Worm (Caenorhabditis elegans): ENCODE data around the gene T19H12.6.
A peak's percentile ranks its signal among the peaks of the same experiment; 100 is the strongest.

T19H12.6 gene

DNA sequence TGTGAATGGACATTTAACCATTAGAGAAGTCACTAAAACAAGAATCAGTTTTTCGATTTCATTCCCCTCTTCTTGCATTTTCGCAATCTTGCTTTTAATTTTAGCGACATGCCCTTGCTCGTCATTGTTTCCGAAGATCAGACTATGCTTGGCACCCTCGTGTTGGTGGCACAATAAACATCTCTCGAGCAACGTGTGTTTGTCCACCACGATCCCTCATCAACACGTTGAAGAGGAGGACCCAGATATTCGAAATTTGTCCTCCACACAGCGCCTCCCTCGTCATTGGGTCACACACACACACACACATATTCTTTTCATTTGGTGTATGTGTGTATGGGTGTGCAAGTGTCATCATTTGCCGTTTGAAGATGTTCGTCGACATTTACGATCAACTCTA lies 12.1 kb downstream of the T19H12.6 start, which contains the start of gene srd-32:
TSS of gene srd-32 (plus strand) at position 301 of the 400 bp plus-strand sequence.
- no peak for TF ChIP-seq F13C5.2 (tag; optimal IDR thresholded peaks at IDR 0.05)
- TF ChIP-seq ceh-13 (GFP tag; optimal IDR thresholded peaks at IDR 0.05), result no peak
- TF ChIP-seq scrt-1 (GFP tag; IDR thresholded peaks at IDR 0.05), result no peak
- no peak for TF ChIP-seq sea-1 (GFP tag; conservative IDR thresholded peaks at IDR 0.05)
- no peak for TF ChIP-seq hmbx-1 (tag; optimal IDR thresholded peaks at IDR 0.05)
- no peak for TF ChIP-seq ama-1 (optimal IDR thresholded peaks at IDR 0.05)
- no peak for TF ChIP-seq ceh-36 (tag; optimal IDR thresholded peaks at IDR 0.05)
- no peak for TF ChIP-seq hmg-4 (GFP tag; optimal IDR thresholded peaks at IDR 0.05)
- TF ChIP-seq ets-7 (tag; optimal IDR thresholded peaks at IDR 0.05), result no peak
- TF ChIP-seq aly-1 (tag; optimal IDR thresholded peaks at IDR 0.05), result no peak
- no peak for TF ChIP-seq tbx-37 (GFP tag; conservative IDR thresholded peaks at IDR 0.05)
- no peak for TF ChIP-seq tra-4 (tag; optimal IDR thresholded peaks at IDR 0.05)
- TF ChIP-seq hnd-1 (tag; optimal IDR thresholded peaks at IDR 0.05), result no peak
- TF ChIP-seq tbx-11 (GFP tag; IDR thresholded peaks at IDR 0.05), result no peak
- no peak for TF ChIP-seq flt-1 (GFP tag; IDR thresholded peaks at IDR 0.05)

DNA sequence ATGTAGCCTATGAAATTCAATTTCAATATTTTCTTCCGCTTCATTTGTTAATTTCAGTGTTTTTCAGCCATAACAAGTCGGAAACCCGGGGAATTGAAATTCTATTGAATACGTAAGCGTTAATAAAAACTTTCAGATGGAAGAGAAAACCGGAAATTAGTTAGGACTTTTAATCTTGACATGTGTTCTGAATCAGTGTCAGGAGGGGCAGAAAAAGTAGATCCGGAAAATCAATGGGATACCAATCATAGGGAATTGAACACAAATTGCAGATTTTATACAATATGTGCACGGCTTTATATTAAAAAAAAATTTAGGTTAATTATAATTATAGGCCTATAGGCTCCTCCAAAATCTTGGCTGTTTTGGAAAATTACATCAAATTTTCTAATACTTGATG lies 13.2 kb downstream of the T19H12.6 start:
- TF ChIP-seq scrt-1 (GFP tag; IDR thresholded peaks at IDR 0.05) (no peak), pes-1 (GFP tag; IDR thresholded peaks at IDR 0.05) (no peak), hnd-1 (tag; optimal IDR thresholded peaks at IDR 0.05) (no peak), hmg-4 (GFP tag; optimal IDR thresholded peaks at IDR 0.05) (no peak), aly-1 (tag; optimal IDR thresholded peaks at IDR 0.05) (no peak), F13C5.2 (tag; optimal IDR thresholded peaks at IDR 0.05) (no peak), ets-7 (tag; optimal IDR thresholded peaks at IDR 0.05) (no peak), sea-1 (GFP tag; conservative IDR thresholded peaks at IDR 0.05) (no peak), ceh-36 (tag; optimal IDR thresholded peaks at IDR 0.05) (no peak), ceh-13 (GFP tag; optimal IDR thresholded peaks at IDR 0.05) (no peak), hmbx-1 (tag; optimal IDR thresholded peaks at IDR 0.05) (no peak)

DNA sequence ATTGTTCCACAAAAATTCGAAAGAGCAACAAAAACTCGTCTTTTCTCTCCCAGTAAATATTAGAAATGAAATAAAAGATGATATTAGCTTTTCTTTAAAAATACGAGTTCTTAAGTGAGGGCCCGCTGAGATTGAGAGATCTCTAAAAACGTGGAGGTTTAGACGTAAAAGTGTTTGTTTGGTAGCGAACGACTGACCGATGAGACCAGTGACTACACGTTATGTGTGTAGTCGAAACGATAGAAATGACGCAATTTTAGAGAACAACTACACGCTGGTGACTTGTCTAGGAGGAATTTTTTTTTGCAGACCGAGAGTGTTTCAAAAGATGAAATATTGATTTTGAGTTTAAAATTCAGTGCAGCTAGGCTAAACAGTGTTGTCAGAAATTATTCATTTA lies 14.8 kb downstream of the T19H12.6 start, which contains the start of gene C37H5.13:
TSS of gene C37H5.13 (minus strand) at position 229 of the 400 bp plus-strand sequence.
- no peak for TF ChIP-seq scrt-1 (GFP tag; IDR thresholded peaks at IDR 0.05)
- no peak for TF ChIP-seq sea-1 (GFP tag; conservative IDR thresholded peaks at IDR 0.05)
- TF ChIP-seq hnd-1 (tag; optimal IDR thresholded peaks at IDR 0.05), result no peak
- no peak for TF ChIP-seq tbx-11 (GFP tag; IDR thresholded peaks at IDR 0.05)
- TF ChIP-seq hmbx-1 (tag; optimal IDR thresholded peaks at IDR 0.05), result no peak
- no peak for TF ChIP-seq ceh-36 (tag; optimal IDR thresholded peaks at IDR 0.05)
- no peak for TF ChIP-seq ceh-13 (GFP tag; optimal IDR thresholded peaks at IDR 0.05)
- TF ChIP-seq ama-1 (optimal IDR thresholded peaks at IDR 0.05), result no peak
- TF ChIP-seq F13C5.2 (tag; optimal IDR thresholded peaks at IDR 0.05), result no peak
- no peak for TF ChIP-seq aly-1 (tag; optimal IDR thresholded peaks at IDR 0.05)
- TF ChIP-seq ets-7 (tag; optimal IDR thresholded peaks at IDR 0.05), result no peak
- no peak for TF ChIP-seq tbx-37 (GFP tag; conservative IDR thresholded peaks at IDR 0.05)
- no peak for TF ChIP-seq pes-1 (GFP tag; IDR thresholded peaks at IDR 0.05)

DNA sequence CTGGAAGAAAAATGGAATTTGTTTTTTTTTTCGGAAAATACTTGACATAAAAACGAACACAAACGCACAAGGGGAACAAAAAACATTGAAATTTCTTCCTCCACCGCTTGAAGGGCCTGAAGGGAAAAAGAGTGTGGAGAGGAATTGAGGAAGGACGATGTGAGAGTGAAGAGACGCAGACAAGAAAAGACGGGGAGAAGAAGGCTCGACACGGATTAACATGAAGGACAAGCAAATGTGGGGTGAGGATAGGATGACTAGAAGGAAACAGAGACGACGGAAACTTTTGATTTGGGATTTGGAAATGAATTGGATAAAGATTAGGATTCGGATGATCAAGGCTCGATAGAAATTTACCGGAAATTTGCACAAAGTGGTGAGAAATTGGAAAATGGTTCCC lies 17.0 kb downstream of the T19H12.6 start:
- no peak for TF ChIP-seq ama-1 (optimal IDR thresholded peaks at IDR 0.05)
- no peak for TF ChIP-seq flt-1 (GFP tag; IDR thresholded peaks at IDR 0.05)
- TF ChIP-seq tbx-37 (GFP tag; conservative IDR thresholded peaks at IDR 0.05), result no peak
- no peak for TF ChIP-seq scrt-1 (GFP tag; IDR thresholded peaks at IDR 0.05)
- TF ChIP-seq ceh-36 (tag; optimal IDR thresholded peaks at IDR 0.05), result peak; percentile 1
- TF ChIP-seq tra-4 (tag; optimal IDR thresholded peaks at IDR 0.05), result no peak
- TF ChIP-seq F13C5.2 (tag; optimal IDR thresholded peaks at IDR 0.05), result peak; percentile 41
- TF ChIP-seq hmbx-1 (tag; optimal IDR thresholded peaks at IDR 0.05), result no peak

DNA sequence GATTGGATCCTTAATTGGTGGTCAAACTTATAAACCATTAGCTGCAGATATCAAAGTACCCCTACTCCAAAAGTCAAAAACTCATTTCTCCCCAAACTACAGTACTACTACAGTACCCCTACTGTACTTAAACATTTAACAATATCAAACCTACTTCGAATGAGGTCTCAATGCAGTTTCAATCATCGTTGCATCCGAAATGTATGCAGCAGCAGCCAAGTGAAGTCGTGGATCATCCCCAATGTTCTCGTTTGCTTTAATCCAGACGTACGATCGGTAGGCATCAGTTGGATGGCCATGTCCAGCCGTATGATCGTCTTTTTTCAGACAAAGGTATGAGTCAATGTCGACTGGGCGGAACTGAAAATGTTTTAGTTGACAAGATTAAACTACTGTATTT lies 19.9 kb downstream of the T19H12.6 start:
- TF ChIP-seq ets-7 (tag; optimal IDR thresholded peaks at IDR 0.05) (no peak), pes-1 (GFP tag; IDR thresholded peaks at IDR 0.05) (no peak), hnd-1 (tag; optimal IDR thresholded peaks at IDR 0.05) (no peak), ama-1 (optimal IDR thresholded peaks at IDR 0.05) (no peak), aly-1 (tag; optimal IDR thresholded peaks at IDR 0.05) (no peak), tbx-37 (GFP tag; conservative IDR thresholded peaks at IDR 0.05) (no peak), hmbx-1 (tag; optimal IDR thresholded peaks at IDR 0.05) (no peak), ceh-36 (tag; optimal IDR thresholded peaks at IDR 0.05) (no peak), scrt-1 (GFP tag; IDR thresholded peaks at IDR 0.05) (no peak), ceh-13 (GFP tag; optimal IDR thresholded peaks at IDR 0.05) (no peak), tbx-11 (GFP tag; IDR thresholded peaks at IDR 0.05) (no peak), B0310.2 (tag; optimal IDR thresholded peaks at IDR 0.05) (no peak), hmg-4 (GFP tag; optimal IDR thresholded peaks at IDR 0.05) (no peak), tra-4 (tag; optimal IDR thresholded peaks at IDR 0.05) (no peak), sea-1 (GFP tag; conservative IDR thresholded peaks at IDR 0.05) (no peak), flt-1 (GFP tag; IDR thresholded peaks at IDR 0.05) (no peak)

DNA sequence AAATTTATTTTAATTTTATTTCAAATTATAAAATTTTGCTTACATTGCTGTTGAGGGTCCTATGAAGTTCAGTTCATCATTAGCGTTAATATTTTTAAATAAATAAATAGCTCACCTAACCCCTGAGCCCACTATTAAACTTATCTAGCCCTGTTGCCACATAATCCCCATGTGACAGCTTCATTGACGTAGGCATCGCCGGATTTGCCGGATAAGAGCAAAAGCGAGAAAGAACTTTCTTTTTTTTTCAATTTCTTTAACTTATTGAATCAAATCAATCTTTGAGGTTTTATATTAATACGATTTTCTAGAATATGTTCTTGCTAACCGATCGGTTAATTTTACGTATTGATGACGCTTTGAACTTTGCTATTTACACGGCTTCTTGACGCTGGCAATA lies 25.5 kb downstream of the T19H12.6 start:
- TF ChIP-seq tbx-37 (GFP tag; conservative IDR thresholded peaks at IDR 0.05) (no peak), ets-7 (tag; optimal IDR thresholded peaks at IDR 0.05) (no peak), sea-1 (GFP tag; conservative IDR thresholded peaks at IDR 0.05) (no peak), scrt-1 (GFP tag; IDR thresholded peaks at IDR 0.05) (no peak), flt-1 (GFP tag; IDR thresholded peaks at IDR 0.05) (no peak)

DNA sequence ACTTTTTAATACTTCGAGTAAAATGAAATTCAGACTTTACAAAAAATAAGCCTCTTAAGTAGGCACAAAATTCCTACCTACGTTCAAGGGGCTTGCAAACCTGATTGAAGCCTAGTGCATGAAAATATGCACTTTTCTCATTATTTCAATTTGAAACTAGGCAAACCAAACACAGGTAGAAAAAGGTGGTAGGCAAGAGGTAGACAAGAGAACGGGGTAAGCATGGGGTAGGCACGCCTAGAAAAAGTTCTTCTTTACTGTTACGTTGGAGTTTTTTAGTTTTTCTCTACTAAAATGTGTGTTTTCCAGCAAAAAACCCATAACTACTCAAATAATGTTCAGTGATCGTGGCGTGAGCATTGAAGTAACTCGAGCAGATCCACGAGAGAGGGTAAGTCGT lies 26.3 kb downstream of the T19H12.6 start, which contains the start of gene nex-4:
TSS of gene nex-4 (plus strand) at position 301 of the 400 bp plus-strand sequence.
- TF ChIP-seq ceh-13 (GFP tag; optimal IDR thresholded peaks at IDR 0.05) (no peak), tbx-37 (GFP tag; conservative IDR thresholded peaks at IDR 0.05) (no peak), ceh-36 (tag; optimal IDR thresholded peaks at IDR 0.05) (no peak)

DNA sequence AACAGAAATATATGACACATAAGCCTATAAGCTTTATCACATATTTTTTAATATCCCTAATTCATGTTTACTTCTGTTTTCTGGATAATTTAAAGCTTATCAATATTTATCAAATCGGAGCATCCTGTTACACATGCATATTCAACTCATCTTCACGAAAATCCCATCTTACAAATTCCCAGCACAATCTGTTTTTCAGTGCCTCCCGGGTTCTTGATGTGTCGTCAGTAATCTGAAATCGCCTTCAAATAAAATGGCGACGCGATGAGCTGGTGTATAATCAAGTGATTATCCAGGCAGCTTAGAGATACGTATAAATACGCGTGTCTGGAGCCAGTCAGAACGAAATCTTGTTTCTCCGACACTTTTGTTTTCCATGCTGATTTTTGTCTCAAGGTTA lies 27.0 kb downstream of the T19H12.6 start:
- TF ChIP-seq tbx-11 (GFP tag; IDR thresholded peaks at IDR 0.05) (no peak), aly-1 (tag; optimal IDR thresholded peaks at IDR 0.05) (no peak), B0310.2 (tag; optimal IDR thresholded peaks at IDR 0.05) (no peak), flt-1 (GFP tag; IDR thresholded peaks at IDR 0.05) (no peak), ama-1 (optimal IDR thresholded peaks at IDR 0.05) (no peak), F13C5.2 (tag; optimal IDR thresholded peaks at IDR 0.05) (no peak), ceh-13 (GFP tag; optimal IDR thresholded peaks at IDR 0.05) (no peak), hmbx-1 (tag; optimal IDR thresholded peaks at IDR 0.05) (no peak), hmg-4 (GFP tag; optimal IDR thresholded peaks at IDR 0.05) (no peak), pes-1 (GFP tag; IDR thresholded peaks at IDR 0.05) (no peak), tra-4 (tag; optimal IDR thresholded peaks at IDR 0.05) (no peak), ets-7 (tag; optimal IDR thresholded peaks at IDR 0.05) (no peak), tbx-37 (GFP tag; conservative IDR thresholded peaks at IDR 0.05) (no peak), scrt-1 (GFP tag; IDR thresholded peaks at IDR 0.05) (no peak), hnd-1 (tag; optimal IDR thresholded peaks at IDR 0.05) (no peak), sea-1 (GFP tag; conservative IDR thresholded peaks at IDR 0.05) (no peak), ceh-36 (tag; optimal IDR thresholded peaks at IDR 0.05) (no peak)

All from whole organism, early embryonic.